Worm (Caenorhabditis elegans): ENCODE results near the gene F55A11.11.

Gene F55A11.11

ce11 chrV:11787742-11788238 is 4.8 kb downstream of the F55A11.11 start, which contains the start of gene F55A11.8:
Gene F55A11.8, plus strand, starts transcription at chrV:11788188.
- no peak for TF ChIP-seq hmg-11 (tag; optimal IDR thresholded peaks at IDR 0.05)

- TF ChIP-seq nhr-12 (tag; optimal IDR thresholded peaks at IDR 0.05) (no peak), sea-2 (GFP tag; optimal IDR thresholded peaks at IDR 0.05) (no peak), ama-1 (optimal IDR thresholded peaks at IDR 0.05) (no peak), elt-2 (tag; optimal IDR thresholded peaks at IDR 0.05) (no peak), nhr-67 (tag; optimal IDR thresholded peaks at IDR 0.05) (no peak), eor-1 (tag; optimal IDR thresholded peaks at IDR 0.05) (no peak), lin-39 (tag; optimal IDR thresholded peaks at IDR 0.05) (no peak), lsy-12 (tag; optimal IDR thresholded peaks at IDR 0.05) (no peak), fkh-10 (GFP tag; optimal IDR thresholded peaks at IDR 0.05) (no peak), nfya-1 (tag; optimal IDR thresholded peaks at IDR 0.05; ENCODE audit: insufficient read depth) (no peak), R02D3.7 (tag; optimal IDR thresholded peaks at IDR 0.05) (no peak), unc-39 (tag; optimal IDR thresholded peaks at IDR 0.05) (no peak), nhr-237 (tag; optimal IDR thresholded peaks at IDR 0.05) (no peak), lin-15B (tag; optimal IDR thresholded peaks at IDR 0.05) (no peak), skn-1 (tag; optimal IDR thresholded peaks at IDR 0.05) (no peak)
Measured at ce11 chrV:11789474-11789873, 6.5 kb downstream of the F55A11.11 start, which contains the start of gene D2023.1. Gene D2023.1, plus strand, starts transcription at chrV:11789550.

- TF ChIP-seq lin-39 (tag; optimal IDR thresholded peaks at IDR 0.05) (no peak), unc-62 (GFP tag; optimal IDR thresholded peaks at IDR 0.05) (no peak), nhr-237 (tag; optimal IDR thresholded peaks at IDR 0.05) (no peak), ama-1 (optimal IDR thresholded peaks at IDR 0.05) (no peak), ceh-28 (tag; optimal IDR thresholded peaks at IDR 0.05) (no peak), nhr-67 (tag; optimal IDR thresholded peaks at IDR 0.05) (no peak), lin-15B (tag; optimal IDR thresholded peaks at IDR 0.05) (no peak), fkh-2 (tag; optimal IDR thresholded peaks at IDR 0.05) (no peak), mdl-1 (tag; optimal IDR thresholded peaks at IDR 0.05) (no peak), nhr-11 (tag; optimal IDR thresholded peaks at IDR 0.05) (no peak), tbx-2 (tag; optimal IDR thresholded peaks at IDR 0.05) (no peak), nhr-43 (tag; optimal IDR thresholded peaks at IDR 0.05; ENCODE audit: poor library complexity, severe bottlenecking) (peak; percentile 52), elt-2 (tag; optimal IDR thresholded peaks at IDR 0.05) (no peak), nhr-25 (tag; optimal IDR thresholded peaks at IDR 0.05) (peak; percentile 64), jun-1 (tag; optimal IDR thresholded peaks at IDR 0.05) (no peak), hmg-11 (tag; optimal IDR thresholded peaks at IDR 0.05) (no peak), aly-2 (tag; optimal IDR thresholded peaks at IDR 0.05) (no peak), nhr-76 (tag; optimal IDR thresholded peaks at IDR 0.05) (no peak)
Measured at ce11 chrV:11794172-11794571, 11.2 kb downstream of the F55A11.11 start.

- no peak for TF ChIP-seq nhr-77 (tag; optimal IDR thresholded peaks at IDR 0.05)
- TF ChIP-seq mml-1 (tag; optimal IDR thresholded peaks at IDR 0.05): no peak
- peak; percentile 47 for TF ChIP-seq ceh-28 (tag; optimal IDR thresholded peaks at IDR 0.05)
- TF ChIP-seq nhr-23 (tag; optimal IDR thresholded peaks at IDR 0.05): peak; percentile 64
- no peak for TF ChIP-seq unc-62 (GFP tag; optimal IDR thresholded peaks at IDR 0.05)
- TF ChIP-seq ceh-82 (tag; optimal IDR thresholded peaks at IDR 0.05): no peak
- TF ChIP-seq nhr-25 (tag; optimal IDR thresholded peaks at IDR 0.05): peak; percentile 23
Measured at ce11 chrV:11795352-11795751, 12.4 kb downstream of the F55A11.11 start.

ce11 chrV:11796343-11796742 is 13.4 kb downstream of the F55A11.11 start:
- TF ChIP-seq nhr-23 (tag; optimal IDR thresholded peaks at IDR 0.05) (peak; percentile 37), nhr-43 (tag; optimal IDR thresholded peaks at IDR 0.05; ENCODE audit: poor library complexity, severe bottlenecking) (peak; percentile 31), skn-1 (tag; optimal IDR thresholded peaks at IDR 0.05) (no peak), jun-1 (tag; optimal IDR thresholded peaks at IDR 0.05) (peak; percentile 2)

- TF ChIP-seq elt-2 (tag; optimal IDR thresholded peaks at IDR 0.05) (no peak), nhr-25 (tag; optimal IDR thresholded peaks at IDR 0.05) (peak; percentile 79), egl-27 (tag; optimal IDR thresholded peaks at IDR 0.05) (no peak), nhr-43 (tag; optimal IDR thresholded peaks at IDR 0.05; ENCODE audit: poor library complexity, severe bottlenecking) (peak; percentile 47), nhr-23 (tag; optimal IDR thresholded peaks at IDR 0.05) (no peak)
Measured at ce11 chrV:11797272-11797855, 14.4 kb downstream of the F55A11.11 start.

Measured in whole organism, L3 larva.